Fruit fly (Drosophila melanogaster): Measurements from ENCODE around the gene CG7131.

DNA sequence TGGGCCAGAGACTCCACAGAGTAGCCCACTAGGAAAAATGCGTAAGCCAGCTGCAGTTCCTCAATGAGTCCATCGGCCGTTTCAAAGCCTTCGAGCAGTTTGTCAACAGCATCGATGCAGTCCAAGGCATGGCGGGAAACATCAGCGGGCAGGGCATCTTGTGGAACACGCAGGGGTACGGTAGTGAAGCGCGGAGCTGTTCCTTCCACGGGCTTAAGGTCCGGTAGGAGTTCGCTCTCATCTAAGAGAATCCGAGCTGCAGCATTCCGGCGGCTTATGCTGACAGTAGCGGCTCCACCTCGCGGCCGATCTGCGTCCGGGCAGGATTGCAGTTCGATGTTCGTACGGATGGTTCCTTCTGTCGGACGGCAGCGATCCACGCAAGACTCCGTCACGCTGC is 36.7 kb downstream of the CG7131 start:
- TF ChIP-seq Sin3A (optimal IDR thresholded peaks at IDR 0.05) (no peak), h (optimal IDR thresholded peaks at IDR 0.05) (no peak)
